Fruit fly (Drosophila melanogaster) whole organism, embryonic: ENCODE measurements around the gene Syx5.

Source experiments
- Aef1 ChIP-seq: fragments of 200-800 bp; sonication (Bioruptor generic); IDR thresholded peaks from 3 replicates; pipeline ENCODE4 v1.3.6; 2022; ENCODE audit warnings: missing biosample characterization, missing genetic modification characterization
- Bgb ChIP-seq: fragments of 200-800 bp; sonication (Bioruptor generic); IDR thresholded peaks from 2 replicates; pipeline ENCODE4 v1.3.6; 2022; ENCODE audit warnings: missing biosample characterization, missing genetic modification characterization; ENCODE audit not compliant: partially characterized antibody
- CG10274 ChIP-seq: fragments of 200-800 bp; sonication (Bioruptor generic); optimal IDR thresholded peaks from 3 replicates; lab custom pipeline; 2017; ENCODE audit warnings: missing biosample characterization, mild to moderate bottlenecking, missing genetic modification characterization
- CG11456 ChIP-seq: fragments of 200-800 bp; sonication (Bioruptor generic); IDR thresholded peaks from 3 replicates; pipeline ENCODE4 v1.3.6; 2022; ENCODE audit warnings: missing biosample characterization, missing genetic modification characterization
- CG11696 ChIP-seq: fragments of 200-800 bp; sonication (Bioruptor generic); IDR thresholded peaks from 2 replicates; pipeline ENCODE4 v1.3.6; 2022; ENCODE audit warnings: missing biosample characterization, missing genetic modification characterization
- CG12219 ChIP-seq: fragments of 200-800 bp; sonication (Bioruptor generic); optimal IDR thresholded peaks from 3 replicates; lab custom pipeline; 2018; ENCODE audit warnings: missing biosample characterization, mild to moderate bottlenecking, missing genetic modification characterization
- CG12299 ChIP-seq: fragments of 200-800 bp; sonication (Bioruptor generic); optimal IDR thresholded peaks from 2 replicates; lab custom pipeline; 2018; ENCODE audit warnings: missing biosample characterization, mild to moderate bottlenecking, missing genetic modification characterization
- CG13894 ChIP-seq: fragments of 200-800 bp; sonication (Bioruptor generic); optimal IDR thresholded peaks from 3 replicates; lab custom pipeline; 2018; ENCODE audit warnings: missing biosample characterization, mild to moderate bottlenecking, missing genetic modification characterization, moderate library complexity
- CG15696 ChIP-seq: fragments of 200-800 bp; sonication (Bioruptor generic); optimal IDR thresholded peaks from 2 replicates; lab custom pipeline; 2019; ENCODE audit warnings: missing biosample characterization, mild to moderate bottlenecking, missing genetic modification characterization, moderate library complexity
- CG17186 ChIP-seq: fragments of 200-800 bp; sonication (Bioruptor generic); optimal IDR thresholded peaks from 3 replicates; lab custom pipeline; 2017; ENCODE audit warnings: missing biosample characterization, missing genetic modification reagents, missing genetic modification characterization
- CG30431 ChIP-seq: fragments of 200-800 bp; sonication (Bioruptor generic); optimal IDR thresholded peaks from 2 replicates; lab custom pipeline; 2017; ENCODE audit warnings: missing biosample characterization, missing genetic modification characterization
- CG34376 ChIP-seq: fragments of 200-800 bp; sonication (Bioruptor generic); optimal IDR thresholded peaks from 2 replicates; lab custom pipeline; 2018; ENCODE audit warnings: missing biosample characterization, mild to moderate bottlenecking, missing genetic modification characterization
- CG4617 ChIP-seq: fragments of 200-800 bp; sonication (Bioruptor generic); optimal IDR thresholded peaks from 3 replicates; lab custom pipeline; 2016; ENCODE audit warnings: missing biosample characterization, missing genetic modification characterization, borderline replicate concordance
- CG5245 ChIP-seq: fragments of 200-800 bp; sonication (Bioruptor generic); optimal IDR thresholded peaks from 3 replicates; lab custom pipeline; 2016; ENCODE audit warnings: missing biosample characterization, missing genetic modification characterization
- CG6854 ChIP-seq: fragments of 200-800 bp; sonication (Bioruptor generic); optimal IDR thresholded peaks from 3 replicates; lab custom pipeline; 2017; ENCODE audit warnings: missing biosample characterization, mild to moderate bottlenecking, missing genetic modification characterization
- CG7271 ChIP-seq: fragments of 200-800 bp; sonication (Bioruptor generic); optimal IDR thresholded peaks from 2 replicates; lab custom pipeline; 2018; ENCODE audit warnings: missing biosample characterization, mild to moderate bottlenecking, missing genetic modification characterization, moderate library complexity
- CrebB ChIP-seq: fragments of 200-800 bp; sonication (Bioruptor generic); optimal IDR thresholded peaks from 3 replicates; lab custom pipeline; 2018; ENCODE audit warnings: missing biosample characterization, mild to moderate bottlenecking, missing genetic modification characterization
- Dref ChIP-seq: fragments of 200-800 bp; sonication (Bioruptor generic); IDR thresholded peaks from 2 replicates; pipeline ENCODE4 v1.3.6; 2022; ENCODE audit warnings: missing biosample characterization, missing genetic modification characterization
- ERR ChIP-seq: fragments of 200-800 bp; sonication (Bioruptor generic); optimal IDR thresholded peaks from 2 replicates; lab custom pipeline; 2016; ENCODE audit warnings: missing biosample characterization, missing genetic modification characterization
- Fer2 ChIP-seq: fragments of 200-800 bp; sonication (Bioruptor generic); optimal IDR thresholded peaks from 2 replicates; lab custom pipeline; 2018; ENCODE audit warnings: missing biosample characterization, mild to moderate bottlenecking, missing genetic modification characterization, moderate library complexity
- Gug ChIP-seq: fragments of 200-800 bp; sonication (Bioruptor generic); IDR thresholded peaks from 4 replicates; pipeline ENCODE4 v1.3.6; 2022; ENCODE audit warnings: missing biosample characterization, missing genetic modification characterization
- Hmr ChIP-seq: fragments of 200-800 bp; sonication (Bioruptor generic); optimal IDR thresholded peaks from 3 replicates; lab custom pipeline; 2017; ENCODE audit warnings: mild to moderate bottlenecking, missing biosample characterization, missing genetic modification reagents, missing genetic modification characterization
- Hmx ChIP-seq: fragments of 200-800 bp; sonication (Bioruptor generic); optimal IDR thresholded peaks from 2 replicates; lab custom pipeline; 2016; ENCODE audit warnings: missing biosample characterization, missing genetic modification characterization
- Hr39 ChIP-seq: fragments of >200 bp; optimal IDR thresholded peaks from 2 replicates; lab custom pipeline; 2017
- Sry-β ChIP-seq: fragments of 200-800 bp; sonication (Bioruptor generic); optimal IDR thresholded peaks from 2 replicates; lab custom pipeline; 2018; ENCODE audit warnings: missing biosample characterization, mild to moderate bottlenecking, missing genetic modification characterization, moderate library complexity
- ac ChIP-seq: fragments of 200-800 bp; sonication (Bioruptor generic); optimal IDR thresholded peaks from 3 replicates; lab custom pipeline; 2017; ENCODE audit warnings: missing biosample characterization, mild to moderate bottlenecking, missing genetic modification characterization
- al ChIP-seq: fragments of 200-800 bp; sonication (Bioruptor generic); IDR thresholded peaks from 2 replicates; pipeline ENCODE4 v1.3.6; 2022; ENCODE audit warnings: missing biosample characterization, missing genetic modification characterization
- ap ChIP-seq: fragments of 200-800 bp; sonication (Bioruptor generic); IDR thresholded peaks from 2 replicates; pipeline ENCODE4 v1.3.6; 2022; ENCODE audit warnings: missing biosample characterization, missing genetic modification characterization
- ase ChIP-seq: fragments of 200-800 bp; sonication (Bioruptor generic); IDR thresholded peaks from 3 replicates; pipeline ENCODE4 v1.3.6; 2022; ENCODE audit warnings: missing biosample characterization, missing genetic modification characterization
- ash1 ChIP-seq: fragments of 200-800 bp; sonication (Bioruptor generic); optimal IDR thresholded peaks from 2 replicates; lab custom pipeline; 2018; ENCODE audit warnings: missing biosample characterization, mild to moderate bottlenecking, missing genetic modification characterization
- chinmo ChIP-seq: fragments of 200-800 bp; sonication (Bioruptor generic); IDR thresholded peaks from 4 replicates; pipeline ENCODE4 v1.3.6; 2022; ENCODE audit warnings: missing biosample characterization, missing genetic modification characterization; ENCODE audit not compliant: partially characterized antibody
- chn ChIP-seq: fragments of 200-800 bp; sonication (Bioruptor generic); optimal IDR thresholded peaks from 2 replicates; lab custom pipeline; 2016; ENCODE audit warnings: missing biosample characterization, missing genetic modification characterization
- crc ChIP-seq: fragments of 200-800 bp; sonication (Bioruptor generic); optimal IDR thresholded peaks from 2 replicates; lab custom pipeline; 2016; ENCODE audit warnings: missing biosample characterization, missing genetic modification characterization
- dan ChIP-seq: fragments of 200-800 bp; sonication (Bioruptor generic); IDR thresholded peaks from 2 replicates; pipeline ENCODE4 v1.3.6; 2022; ENCODE audit warnings: missing biosample characterization, missing genetic modification characterization
- dati ChIP-seq: fragments of 200-800 bp; sonication (Bioruptor generic); IDR thresholded peaks from 2 replicates; pipeline ENCODE4 v1.3.6; 2022; ENCODE audit warnings: missing biosample characterization, missing genetic modification characterization
- gce ChIP-seq: fragments of 200-800 bp; sonication (Bioruptor generic); IDR thresholded peaks from 3 replicates; pipeline ENCODE4 v1.3.6; 2022; ENCODE audit warnings: missing biosample characterization, missing genetic modification characterization
- gcm2 ChIP-seq: fragments of 200-800 bp; sonication (Bioruptor generic); optimal IDR thresholded peaks from 2 replicates; lab custom pipeline; 2016; ENCODE audit warnings: missing biosample characterization, missing genetic modification characterization
- grau ChIP-seq: fragments of 200-800 bp; optimal IDR thresholded peaks from 3 replicates; lab custom pipeline; 2019; ENCODE audit warnings: missing biosample characterization, mild to moderate bottlenecking, missing genetic modification characterization, moderate library complexity
- ham ChIP-seq: fragments of 200-800 bp; sonication (Bioruptor generic); IDR thresholded peaks from 2 replicates; pipeline ENCODE4 v1.3.6; 2022; ENCODE audit warnings: missing biosample characterization, missing genetic modification characterization
- hbn ChIP-seq: fragments of 200-800 bp; sonication (Bioruptor generic); IDR thresholded peaks from 2 replicates; pipeline ENCODE4 v1.3.6; 2022; ENCODE audit warnings: missing biosample characterization, missing genetic modification characterization; ENCODE audit not compliant: partially characterized antibody
- insv ChIP-seq, 2 experiments: fragments of 200-800 bp; sonication (Bioruptor generic); optimal IDR thresholded peaks; 3 replicates each; lab custom pipeline; 2016 to 2018; ENCODE audit warnings: missing biosample characterization in 2 of 2, missing genetic modification characterization in 2 of 2
- lola ChIP-seq, 3 experiments: fragments of >200 bp in 2 of 3; fragments of 200-800 bp in 1 of 3; sonication (Bioruptor generic) in 1 of 3; optimal IDR thresholded peaks; 2 replicates each; lab custom pipeline; 2017 to 2019; ENCODE audit warnings: missing biosample characterization in 3 of 3, missing genetic modification characterization in 3 of 3, mild to moderate bottlenecking in 1 of 3, moderate library complexity in 1 of 3
- oc ChIP-seq: fragments of 200-800 bp; sonication (Bioruptor generic); optimal IDR thresholded peaks from 2 replicates; lab custom pipeline; 2018; ENCODE audit warnings: missing biosample characterization, mild to moderate bottlenecking, missing genetic modification characterization, moderate library complexity
- pum ChIP-seq: fragments of 200-800 bp; sonication (Bioruptor generic); optimal IDR thresholded peaks from 2 replicates; lab custom pipeline; 2016; ENCODE audit warnings: missing biosample characterization, missing genetic modification characterization
- ranshi ChIP-seq: fragments of 200-800 bp; sonication (Bioruptor generic); IDR thresholded peaks from 2 replicates; pipeline ENCODE4 v1.3.6; 2022; ENCODE audit warnings: missing biosample characterization, missing genetic modification characterization
- scrt ChIP-seq: fragments of 200-800 bp; sonication (Bioruptor generic); optimal IDR thresholded peaks from 2 replicates; lab custom pipeline; 2018; ENCODE audit warnings: missing biosample characterization, mild to moderate bottlenecking, missing genetic modification characterization, moderate library complexity
- slou ChIP-seq: fragments of 200-800 bp; sonication (Bioruptor generic); optimal IDR thresholded peaks from 3 replicates; lab custom pipeline; 2016; ENCODE audit warnings: missing biosample characterization, missing genetic modification characterization
- stc ChIP-seq: fragments of 200-800 bp; sonication (Bioruptor generic); IDR thresholded peaks from 2 replicates; pipeline ENCODE4 v1.3.6; 2022; ENCODE audit warnings: missing biosample characterization, missing genetic modification characterization
- vfl ChIP-seq: fragments of 200-800 bp; sonication (Bioruptor generic); optimal IDR thresholded peaks from 2 replicates; lab custom pipeline; 2016; ENCODE audit warnings: missing biosample characterization, missing genetic modification characterization
- vvl ChIP-seq: fragments of 200-800 bp; sonication (Bioruptor generic); IDR thresholded peaks from 2 replicates; pipeline ENCODE4 v1.3.6; 2022; ENCODE audit warnings: missing biosample characterization, missing genetic modification characterization
- z ChIP-seq: fragments of 200-800 bp; sonication (Bioruptor generic); IDR thresholded peaks from 3 replicates; pipeline ENCODE4 v1.3.6; 2022; ENCODE audit warnings: missing biosample characterization, missing genetic modification characterization

Gene Syx5

DNA sequence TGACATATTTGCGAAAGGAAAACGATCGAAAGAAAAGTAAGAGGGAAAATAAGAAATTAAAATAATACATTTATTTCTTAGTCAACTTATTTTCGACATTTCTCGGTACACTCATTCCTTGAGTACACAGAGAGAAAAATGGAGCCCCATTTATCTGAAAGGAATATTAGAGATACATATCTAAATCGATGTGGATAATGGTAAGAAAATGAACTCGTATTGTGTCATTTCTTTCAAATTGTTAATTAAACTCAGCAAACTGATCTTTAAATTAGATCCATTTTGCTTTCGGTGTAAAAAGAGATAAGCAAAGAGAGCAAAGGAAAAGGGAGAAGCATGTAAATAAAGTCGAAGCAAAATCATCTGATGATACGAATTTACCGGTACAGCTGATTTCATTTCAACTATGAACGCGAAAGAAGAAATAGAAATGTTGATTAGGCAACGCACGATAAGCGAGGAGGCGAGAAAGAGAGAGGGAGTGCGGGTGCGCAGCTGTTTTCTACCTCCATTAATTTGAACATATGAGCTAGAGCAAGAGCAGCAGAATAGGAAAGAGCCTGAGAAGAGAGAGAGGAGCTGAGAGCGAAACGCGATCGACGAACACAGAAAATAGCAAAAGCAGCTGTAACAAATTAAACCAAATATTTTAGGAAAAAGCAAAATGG lies 21.3 kb upstream of the Syx5 start (continued):
- TF ChIP-seq ERR (GFP tag; lab: Kevin White, UChicago) (peak; percentile 59), Hr39 (lab: Kevin White, UChicago) (no peak), CrebB (tag; lab: Kevin White, UChicago) (peak; percentile 73), dan (GFP tag; lab: Robert Waterston, UW) (no peak), hbn (no peak), crc (peak; percentile 81), CG30431 (GFP tag; lab: Kevin White, UChicago) (peak; percentile 87), gcm2 (peak; percentile 32), chn (GFP tag; lab: Kevin White, UChicago) (peak; percentile 89), insv (GFP tag; optimal IDR thresholded peaks at IDR 0.05; lab: Kevin White, UChicago) (no peak), CG4617 (GFP tag; lab: Kevin White, UChicago) (peak; percentile 61), Hmr (GFP tag; lab: Kevin White, UChicago) (peak; percentile 76), ase (GFP tag; lab: Robert Waterston, UW) (no peak), vfl (GFP tag; lab: Kevin White, UChicago) (peak; percentile 79), CG12219 (GFP tag; lab: Kevin White, UChicago) (peak; percentile 89), z (GFP tag; lab: Robert Waterston, UW) (no peak), lola (GFP tag; optimal IDR thresholded peaks at IDR 0.05; lab: Kevin White, UChicago) (peak in 1 of 3 experiments; percentile 80), Fer2 (tag; lab: Kevin White, UChicago) (peak; percentile 58), CG34376 (GFP tag; lab: Kevin White, UChicago) (no peak), CG11456 (no peak), CG10274 (peak; percentile 66), pum (peak; percentile 79), ac (peak; percentile 5), gce (GFP tag; lab: Robert Waterston, UW) (no peak), CG7271 (tag; lab: Kevin White, UChicago) (no peak), oc (tag; lab: Kevin White, UChicago) (peak; percentile 92), scrt (GFP tag; lab: Kevin White, UChicago) (peak; percentile 80), grau (peak; percentile 90), al (GFP tag; lab: Robert Waterston, UW) (no peak), Bgb (GFP tag; lab: Robert Waterston, UW) (no peak), ham (GFP tag; lab: Robert Waterston, UW) (no peak), CG13894 (tag; lab: Kevin White, UChicago) (peak; percentile 76), ranshi (GFP tag; lab: Robert Waterston, UW) (no peak), CG17186 (GFP tag; lab: Kevin White, UChicago) (peak; percentile 47), chinmo (no peak), ash1 (peak; percentile 21), vvl (GFP tag; lab: Robert Waterston, UW) (no peak), CG5245 (GFP tag; lab: Kevin White, UChicago) (peak; percentile 78), CG15696 (tag; lab: Kevin White, UChicago) (peak; percentile 80), ap (GFP tag; lab: Robert Waterston, UW) (no peak), Gug (GFP tag; lab: Robert Waterston, UW) (peak; percentile 84), CG11696 (GFP tag; lab: Robert Waterston, UW) (no peak), stc (GFP tag; lab: Robert Waterston, UW) (no peak), Hmx (GFP tag; lab: Kevin White, UChicago) (peak; percentile 22), CG6854 (GFP tag; lab: Kevin White, UChicago) (peak; percentile 84), Dref (GFP tag; lab: Robert Waterston, UW) (no peak), Sry-β (GFP tag; lab: Kevin White, UChicago) (no peak), Aef1 (no peak), dati (no peak), slou (GFP tag; lab: Kevin White, UChicago) (peak; percentile 81), CG12299 (tag; lab: Kevin White, UChicago) (peak; percentile 70)
